Fruit fly (Drosophila melanogaster) whole organism, embryonic: ENCODE results near the gene dUTPase.

Experiments used
- CG17385 ChIP-seq: fragments of 200-800 bp; sonication (Bioruptor generic); optimal IDR thresholded peaks from 3 replicates; lab custom pipeline; 2018; ENCODE audit warnings: missing biosample characterization, mild to moderate bottlenecking, missing genetic modification characterization
- CG33213 ChIP-seq: fragments of 200-800 bp; sonication (Bioruptor generic); optimal IDR thresholded peaks from 3 replicates; lab custom pipeline; 2016; ENCODE audit warnings: missing biosample characterization, missing genetic modification characterization

- TF ChIP-seq CG33213 (no peak), CG17385 (GFP tag; lab: Kevin White, UChicago) (no peak)
These were observed 35.9 kb upstream of the dUTPase start, which contains the start of gene abo for dm6 chr2L:10975193-10975592.
